Fruit fly (Drosophila melanogaster): ENCODE data around the gene CG33689.

dm6 chr3L:16167723-16168386, 32.2 kb upstream of the CG33689 start:
- TF ChIP-seq dmrt11E (tag; optimal IDR thresholded peaks at IDR 0.05), result no peak
- TF ChIP-seq CG11504 (tag; optimal IDR thresholded peaks at IDR 0.05), result peak; percentile 3
